Fruit fly (Drosophila melanogaster): ENCODE data around the gene CG5946.

Gene CG5946

dm6 chr3L:11822446-11823334, 615 bp upstream of the CG5946 start, which contains the start of gene RpL10Ab (continued):
- TF ChIP-seq Usf (GFP tag; optimal IDR thresholded peaks at IDR 0.05) (peak; percentile 48), sd (tag; optimal IDR thresholded peaks at IDR 0.05) (no peak), tx (GFP tag; optimal IDR thresholded peaks at IDR 0.05) (no peak), aop (GFP tag; IDR thresholded peaks at IDR 0.05) (no peak), CG2712 (tag; optimal IDR thresholded peaks at IDR 0.05) (peak; percentile 67), CG11560 (tag; IDR thresholded peaks at IDR 0.05) (peak; percentile 61; the same call in 1 of the 3 replicates), schlank (tag; optimal IDR thresholded peaks at IDR 0.05) (peak; percentile 68), CG14050 (GFP tag; IDR thresholded peaks at IDR 0.05) (no peak), Hsf (GFP tag; optimal IDR thresholded peaks at IDR 0.05) (peak; percentile 46), crc (GFP tag; optimal IDR thresholded peaks at IDR 0.05) (no peak), Hr78 (GFP tag; optimal IDR thresholded peaks at IDR 0.05) (no peak), CG12071 (GFP tag; optimal IDR thresholded peaks at IDR 0.05) (peak; percentile 82), CG15073 (GFP tag; optimal IDR thresholded peaks at IDR 0.05) (no peak), CG7271 (tag; optimal IDR thresholded peaks at IDR 0.05) (peak; percentile 75), hth (optimal IDR thresholded peaks at IDR 0.05) (no peak), NFAT (GFP tag; IDR thresholded peaks at IDR 0.05) (peak; percentile 83), Eip74EF (GFP tag; optimal IDR thresholded peaks at IDR 0.05) (no peak), CG17912 (GFP tag; optimal IDR thresholded peaks at IDR 0.05) (peak; percentile 88), Oaz (GFP tag; IDR thresholded peaks at IDR 0.05) (peak; percentile 8), CG17385 (GFP tag; optimal IDR thresholded peaks at IDR 0.05) (peak; percentile 2), Nf-YB (GFP tag; optimal IDR thresholded peaks at IDR 0.05) (peak; percentile 0), GATAe (GFP tag; conservative IDR thresholded peaks at IDR 0.05) (no peak), gem (tag; optimal IDR thresholded peaks at IDR 0.05) (peak; percentile 87), kay (GFP tag; optimal IDR thresholded peaks at IDR 0.05) (no peak), Mrtf (GFP tag; IDR thresholded peaks at IDR 0.05) (peak; percentile 35; the same call in 1 of the 3 replicates), pros (GFP tag; optimal IDR thresholded peaks at IDR 0.05) (no peak), Sox102F (GFP tag; optimal IDR thresholded peaks at IDR 0.05) (no peak), zen (tag; optimal IDR thresholded peaks at IDR 0.05) (peak; percentile 70), Chrac-16 (GFP tag; optimal IDR thresholded peaks at IDR 0.05) (peak; percentile 3), ac (GFP tag; optimal IDR thresholded peaks at IDR 0.05) (no peak)

- TF ChIP-seq prd (optimal IDR thresholded peaks at IDR 0.05): no peak
- peak; percentile 51; the same call in 2 of the 3 replicates for TF ChIP-seq prd (GFP tag; IDR thresholded peaks at IDR 0.05)
- TF ChIP-seq Hmr (GFP tag; optimal IDR thresholded peaks at IDR 0.05): peak; percentile 29
- no peak for TF ChIP-seq CG13894 (tag; optimal IDR thresholded peaks at IDR 0.05)
- TF ChIP-seq CG2120 (GFP tag; optimal IDR thresholded peaks at IDR 0.05): peak; percentile 63
- TF ChIP-seq CG5180 (GFP tag; optimal IDR thresholded peaks at IDR 0.05): no peak
- TF ChIP-seq CG13296 (GFP tag; optimal IDR thresholded peaks at IDR 0.05): no peak
- TF ChIP-seq CG12071 (GFP tag; optimal IDR thresholded peaks at IDR 0.05): peak; percentile 31
- peak; percentile 52 for TF ChIP-seq onecut (GFP tag; IDR thresholded peaks at IDR 0.05)
- peak; percentile 44; the same call in 1 of the 3 replicates for TF ChIP-seq tgo (GFP tag; IDR thresholded peaks at IDR 0.05)
- TF ChIP-seq fd3F (GFP tag; optimal IDR thresholded peaks at IDR 0.05): peak; percentile 16
- TF ChIP-seq emc (GFP tag; optimal IDR thresholded peaks at IDR 0.05): no peak
- peak; percentile 44 for TF ChIP-seq kah (GFP tag; optimal IDR thresholded peaks at IDR 0.05)
- peak; percentile 28 for TF ChIP-seq kni (GFP tag; optimal IDR thresholded peaks at IDR 0.05)
- TF ChIP-seq Ptx1 (GFP tag; IDR thresholded peaks at IDR 0.05): peak; percentile 33; the same call in 1 of the 2 replicates
- TF ChIP-seq CG15696 (tag; optimal IDR thresholded peaks at IDR 0.05): no peak
- peak; percentile 17 for TF ChIP-seq Oli (tag; optimal IDR thresholded peaks at IDR 0.05)
- no peak for TF ChIP-seq CG6272 (GFP tag; IDR thresholded peaks at IDR 0.05)
Measured at dm6 chr3L:11819639-11820456, 2.2 kb downstream of the CG5946 start.

Data from whole organism, embryonic.